Fruit fly (Drosophila melanogaster): ENCODE results near the gene CG18765.

- TF ChIP-seq h (optimal IDR thresholded peaks at IDR 0.05) (no peak), Myc (optimal IDR thresholded peaks at IDR 0.05) (no peak), psq (optimal IDR thresholded peaks at IDR 0.05) (no peak), Sin3A (optimal IDR thresholded peaks at IDR 0.05) (no peak)
Observed at dm6 chr3R:11694311-11695305, 3.0 kb upstream of the CG18765 start, which contains the start of gene Fer3.

All from Kc167 (cell line).